Fruit fly (Drosophila melanogaster): ENCODE data around the gene mex1.

mex1 gene

dm6 chr3L:15508233-15508632 lies 11.2 kb downstream of the mex1 start, which contains the start of gene CG7841 (continued):
- TF ChIP-seq CG31441 (GFP tag; IDR thresholded peaks at IDR 0.05) (peak; percentile 98), br (optimal IDR thresholded peaks at IDR 0.05) (no peak), CG15601 (tag; optimal IDR thresholded peaks at IDR 0.05) (peak; percentile 97), h (optimal IDR thresholded peaks at IDR 0.05) (no peak), ERR (GFP tag; optimal IDR thresholded peaks at IDR 0.05) (peak; percentile 97), CG3726 (GFP tag; IDR thresholded peaks at IDR 0.05) (no peak; the same call in 2 of the 3 replicates), HLH4C (GFP tag; IDR thresholded peaks at IDR 0.05; ENCODE audit: partially characterized antibody) (no peak), sug (tag; optimal IDR thresholded peaks at IDR 0.05) (peak; percentile 99), kah (GFP tag; optimal IDR thresholded peaks at IDR 0.05) (peak; percentile 97), Hmx (GFP tag; optimal IDR thresholded peaks at IDR 0.05) (peak; percentile 93), CG18262 (tag; optimal IDR thresholded peaks at IDR 0.05) (peak; percentile 99), HHEX (GFP tag; optimal IDR thresholded peaks at IDR 0.05) (peak; percentile 98), CG4707 (GFP tag; optimal IDR thresholded peaks at IDR 0.05) (peak; percentile 96), dati (GFP tag; IDR thresholded peaks at IDR 0.05) (peak; percentile 87; the same call in 1 of the 2 replicates), CG6854 (GFP tag; optimal IDR thresholded peaks at IDR 0.05) (peak; percentile 99), CG13296 (GFP tag; optimal IDR thresholded peaks at IDR 0.05) (peak; percentile 99), fd3F (GFP tag; optimal IDR thresholded peaks at IDR 0.05) (peak; percentile 96), sens-2 (GFP tag; IDR thresholded peaks at IDR 0.05) (peak; percentile 97), Abd-B (GFP tag; optimal IDR thresholded peaks at IDR 0.05) (peak; percentile 89), dysf (GFP tag; IDR thresholded peaks at IDR 0.05) (peak; percentile 96; the same call in 2 of the 3 replicates), CG5953 (GFP tag; IDR thresholded peaks at IDR 0.05) (peak; percentile 93), sima (GFP tag; optimal IDR thresholded peaks at IDR 0.05) (peak; percentile 92), sqz (GFP tag; optimal IDR thresholded peaks at IDR 0.05) (peak; percentile 97), unc-4 (GFP tag; IDR thresholded peaks at IDR 0.05; ENCODE audit: partially characterized antibody) (no peak), z (GFP tag; IDR thresholded peaks at IDR 0.05) (peak; percentile 79), CG13123 (GFP tag; optimal IDR thresholded peaks at IDR 0.05) (peak; percentile 91), al (GFP tag; IDR thresholded peaks at IDR 0.05) (peak; percentile 88), CG5245 (GFP tag; optimal IDR thresholded peaks at IDR 0.05) (peak; percentile 95), lola (GFP tag; optimal IDR thresholded peaks at IDR 0.05) (peak in 1 of 3 experiments; percentile 98)

DNA sequence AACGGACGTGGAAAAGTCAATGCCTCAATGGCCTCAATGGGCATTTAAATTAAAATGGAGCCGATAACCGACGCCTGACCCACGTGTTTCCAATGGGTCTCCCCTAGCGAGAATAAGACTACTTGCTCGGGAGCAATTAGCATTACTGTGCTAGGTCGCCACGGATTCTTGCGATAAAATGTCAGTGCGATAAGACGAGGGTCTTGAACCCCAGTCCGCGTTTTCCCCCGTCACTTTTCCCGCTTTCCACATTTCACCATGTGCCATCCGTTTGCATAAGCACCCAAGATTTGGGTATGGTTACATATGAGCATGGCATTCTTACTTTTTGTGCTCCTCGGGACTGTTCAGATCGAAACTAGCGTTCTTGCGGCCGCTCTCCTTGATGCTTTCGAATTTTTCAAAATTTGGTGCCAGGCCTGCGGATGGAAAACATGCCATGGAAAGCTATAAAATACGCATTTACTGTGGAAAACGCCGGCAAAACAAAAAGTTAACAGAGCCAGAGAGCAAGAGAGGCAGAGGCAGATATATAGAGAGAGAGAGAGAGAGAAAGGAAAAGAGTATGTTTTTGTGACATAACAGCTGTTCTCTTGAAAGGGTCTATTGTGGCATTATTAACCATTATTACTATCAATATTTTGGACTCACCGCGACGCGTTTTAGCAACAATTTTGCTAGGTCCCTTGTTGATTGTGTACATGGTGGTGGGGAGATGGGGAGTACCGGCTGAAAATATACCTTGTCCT lies 12.1 kb downstream of the mex1 start:
- TF ChIP-seq Dll (GFP tag; IDR thresholded peaks at IDR 0.05; ENCODE audit: partially characterized antibody) (0 out of 4 replicates have a peak, but pooled peaks have one; percentile 46), Med (GFP tag) (no peak), chm (GFP tag; IDR thresholded peaks at IDR 0.05) (0 out of 2 replicates have a peak, but pooled peaks have one; percentile 21), Xrp1 (GFP tag; IDR thresholded peaks at IDR 0.05) (0 out of 2 replicates have a peak, but pooled peaks have one; percentile 4), bbx (GFP tag; IDR thresholded peaks at IDR 0.05; ENCODE audit: partially characterized antibody) (peak; percentile 15; the same call in 1 of the 2 replicates), slou (GFP tag; optimal IDR thresholded peaks at IDR 0.05) (no peak), CTCF (GFP tag; optimal IDR thresholded peaks at IDR 0.05) (no peak), Doc3 (GFP tag; IDR thresholded peaks at IDR 0.05; ENCODE audit: partially characterized antibody) (0 out of 3 replicates have a peak, but pooled peaks have one; percentile 11), Hr78 (GFP tag; optimal IDR thresholded peaks at IDR 0.05) (peak in 1 of 2 experiments; percentile 81), yki (optimal IDR thresholded peaks at IDR 0.05) (peak; percentile 66), ftz-f1 (GFP tag; optimal IDR thresholded peaks at IDR 0.05) (no peak), Trl (optimal IDR thresholded peaks at IDR 0.05) (peak; percentile 95 to 97), Trl (GFP tag; optimal IDR thresholded peaks at IDR 0.05) (no peak), CG3163 (GFP tag; optimal IDR thresholded peaks at IDR 0.05) (peak; percentile 11), chinmo (GFP tag; IDR thresholded peaks at IDR 0.05; ENCODE audit: partially characterized antibody) (0 out of 4 replicates have a peak, but pooled peaks have one; percentile 29), pros (GFP tag; optimal IDR thresholded peaks at IDR 0.05) (peak; percentile 2), Pdp1 (GFP tag; optimal IDR thresholded peaks at IDR 0.05) (peak in 1 of 2 experiments; percentile 90), inv (GFP tag; IDR thresholded peaks at IDR 0.05; ENCODE audit: partially characterized antibody) (no peak), CG17802 (tag; optimal IDR thresholded peaks at IDR 0.05) (peak; percentile 90), bsh (GFP tag; optimal IDR thresholded peaks at IDR 0.05) (no peak), sens (GFP tag) (peak; percentile 62), cg (GFP tag; optimal IDR thresholded peaks at IDR 0.05) (no peak)

Data from whole organism, embryonic.